Worm (Caenorhabditis elegans): ENCODE data around the gene F46G10.1.

F46G10.1 gene

ce11 chrX:13349230-13350122 is 37.9 kb upstream of the F46G10.1 start:
- TF ChIP-seq nhr-19 (GFP tag; conservative IDR thresholded peaks at IDR 0.05), result peak; percentile 59
- TF ChIP-seq snu-23 (GFP tag; optimal IDR thresholded peaks at IDR 0.05), result peak; percentile 55
- peak; percentile 80 for TF ChIP-seq ztf-4 (tag; optimal IDR thresholded peaks at IDR 0.05)
- no peak for TF ChIP-seq isw-1 (GFP tag; IDR thresholded peaks at IDR 0.05)
- no peak for TF ChIP-seq mef-2 (tag; optimal IDR thresholded peaks at IDR 0.05)
- TF ChIP-seq mdl-1 (tag; optimal IDR thresholded peaks at IDR 0.05), result no peak
- peak in 1 of 2 experiments; percentile 6 for TF ChIP-seq ztf-11 (tag; optimal IDR thresholded peaks at IDR 0.05)
- peak; percentile 18 for TF ChIP-seq lin-14 (GFP tag; optimal IDR thresholded peaks at IDR 0.05)
- no peak for TF ChIP-seq nhr-28 (tag; optimal IDR thresholded peaks at IDR 0.05)
- TF ChIP-seq nhr-77 (tag; optimal IDR thresholded peaks at IDR 0.05), result no peak
- TF ChIP-seq lin-35 (GFP tag; optimal IDR thresholded peaks at IDR 0.05), result peak in 1 of 2 experiments; percentile 18
- TF ChIP-seq irx-1 (tag; optimal IDR thresholded peaks at IDR 0.05), result no peak
- peak; percentile 19 for TF ChIP-seq hpl-2 (GFP tag; optimal IDR thresholded peaks at IDR 0.05)
- TF ChIP-seq snpc-4 (tag; optimal IDR thresholded peaks at IDR 0.05), result no peak
- no peak for TF ChIP-seq egl-27 (tag; optimal IDR thresholded peaks at IDR 0.05)
- TF ChIP-seq nhr-85 (tag), result peak; percentile 23
- TF ChIP-seq swsn-7 (tag; optimal IDR thresholded peaks at IDR 0.05), result peak; percentile 7
- no peak for TF ChIP-seq nhr-11 (tag; optimal IDR thresholded peaks at IDR 0.05)
- no peak for TF ChIP-seq hlh-4 (tag; optimal IDR thresholded peaks at IDR 0.05)
- TF ChIP-seq fkh-8 (tag; optimal IDR thresholded peaks at IDR 0.05), result no peak
- TF ChIP-seq efl-3 (GFP tag; optimal IDR thresholded peaks at IDR 0.05), result no peak
- peak; percentile 33 for TF ChIP-seq C16A3.4 (tag; optimal IDR thresholded peaks at IDR 0.05)
- no peak for TF ChIP-seq sox-4 (tag; optimal IDR thresholded peaks at IDR 0.05)
- TF ChIP-seq lin-13 (GFP tag; optimal IDR thresholded peaks at IDR 0.05), result peak; percentile 46
- peak in 1 of 6 experiments; percentile 62 for TF ChIP-seq elt-3 (tag; optimal IDR thresholded peaks at IDR 0.05)
- TF ChIP-seq jun-1 (tag; optimal IDR thresholded peaks at IDR 0.05), result no peak
- TF ChIP-seq C04F5.9 (tag; optimal IDR thresholded peaks at IDR 0.05), result no peak
- no peak for TF ChIP-seq aha-1 (tag; optimal IDR thresholded peaks at IDR 0.05)
- no peak for TF ChIP-seq mep-1 (tag; optimal IDR thresholded peaks at IDR 0.05)
- peak; percentile 41 for TF ChIP-seq rnt-1 (tag; optimal IDR thresholded peaks at IDR 0.05)
- peak; percentile 56 for TF ChIP-seq tbx-2 (tag; optimal IDR thresholded peaks at IDR 0.05)
- no peak for TF ChIP-seq ceh-88 (GFP tag; IDR thresholded peaks at IDR 0.05)
- no peak for TF ChIP-seq nhr-237 (tag; optimal IDR thresholded peaks at IDR 0.05)
- TF ChIP-seq ceh-8 (GFP tag; optimal IDR thresholded peaks at IDR 0.05), result no peak
- no peak for TF ChIP-seq fkh-4 (tag; optimal IDR thresholded peaks at IDR 0.05; ENCODE audit: borderline replicate concordance)
- TF ChIP-seq ceh-63 (GFP tag; optimal IDR thresholded peaks at IDR 0.05), result no peak
- TF ChIP-seq tlp-1 (tag; optimal IDR thresholded peaks at IDR 0.05), result no peak
- TF ChIP-seq ceh-82 (tag; optimal IDR thresholded peaks at IDR 0.05), result no peak
- no peak for TF ChIP-seq alr-1 (tag; optimal IDR thresholded peaks at IDR 0.05; ENCODE audit: borderline replicate concordance)
- no peak for TF ChIP-seq F16B12.6 (tag; optimal IDR thresholded peaks at IDR 0.05)
- TF ChIP-seq nhr-90 (tag; optimal IDR thresholded peaks at IDR 0.05; ENCODE audit: poor library complexity), result peak; percentile 78
- no peak for TF ChIP-seq zag-1 (tag; optimal IDR thresholded peaks at IDR 0.05)
- TF ChIP-seq zip-4 (GFP tag; optimal IDR thresholded peaks at IDR 0.05), result no peak
- no peak for TF ChIP-seq nhr-84 (tag; optimal IDR thresholded peaks at IDR 0.05)
- peak; percentile 85 for TF ChIP-seq ama-1 (optimal IDR thresholded peaks at IDR 0.05)
- peak; percentile 31 for TF ChIP-seq elt-2 (tag; optimal IDR thresholded peaks at IDR 0.05)
- TF ChIP-seq sptf-1 (tag; optimal IDR thresholded peaks at IDR 0.05), result no peak
- peak; percentile 3 for TF ChIP-seq skn-1 (tag; optimal IDR thresholded peaks at IDR 0.05)
- TF ChIP-seq Y116A8C.19 (tag; optimal IDR thresholded peaks at IDR 0.05; ENCODE audit: borderline replicate concordance), result no peak
- peak; percentile 19 for TF ChIP-seq aly-2 (tag; optimal IDR thresholded peaks at IDR 0.05)
- no peak for TF ChIP-seq unc-62 (GFP tag; optimal IDR thresholded peaks at IDR 0.05)
- TF ChIP-seq nhr-12 (tag; optimal IDR thresholded peaks at IDR 0.05), result no peak
